Fruit fly (Drosophila melanogaster): ENCODE results near the gene CG8142.

- TF ChIP-seq ttk (optimal IDR thresholded peaks at IDR 0.05) (no peak), insv (optimal IDR thresholded peaks at IDR 0.05) (no peak)
Observed at dm6 chrX:17887877-17888276, 43.4 kb upstream of the CG8142 start, which contains the start of gene CG6788.
